Worm (Caenorhabditis elegans) whole organism, L1 larva: ENCODE results near the gene him-3.

ENCODE experiments used
- C34B4.2 ChIP-seq: sonication (generic microtip); optimal IDR thresholded peaks from 2 replicates; lab custom pipeline; 2017; ENCODE audit warnings: mild to moderate bottlenecking, missing genetic modification characterization, missing compliant biosample characterization
- Y116A8C.19 ChIP-seq: sonication (generic microtip); optimal IDR thresholded peaks from 2 replicates; lab custom pipeline; 2016; ENCODE audit warnings: missing compliant biosample characterization, missing genetic modification characterization, borderline replicate concordance
- ama-1 ChIP-seq: fragments of 150-350 bp; optimal IDR thresholded peaks from 2 replicates; lab custom pipeline; 2014
- blmp-1 ChIP-seq: fragments of 150-350 bp; optimal IDR thresholded peaks from 2 replicates; lab custom pipeline; 2014; ENCODE audit warnings: missing biosample characterization, missing genetic modification characterization
- ceh-8 ChIP-seq: fragments of 200-800 bp; sonication (Bioruptor generic); optimal IDR thresholded peaks from 2 replicates; lab custom pipeline; 2018; ENCODE audit warnings: mild to moderate bottlenecking, missing genetic modification characterization, moderate library complexity, missing compliant biosample characterization
- ceh-88 ChIP-seq: fragments of 200-800 bp; sonication (Bioruptor generic); IDR thresholded peaks from 2 replicates; pipeline ENCODE4 v1.3.6; 2022; ENCODE audit warnings: missing genetic modification characterization, missing compliant biosample characterization
- ceh-90 ChIP-seq: sonication (generic microtip); optimal IDR thresholded peaks from 2 replicates; lab custom pipeline; 2016; ENCODE audit warnings: missing genetic modification characterization, missing compliant biosample characterization
- ces-1 ChIP-seq: fragments of 150-350 bp; optimal IDR thresholded peaks from 2 replicates; lab custom pipeline; 2014; ENCODE audit warnings: missing biosample characterization, missing genetic modification reagents, missing genetic modification characterization
- efl-1 ChIP-seq, 4 experiments: fragments of 150-350 bp; optimal IDR thresholded peaks in 3 of 4; peaks in 1 of 4; 1 replicate in 1 of 4; 2 replicates in 3 of 4; lab custom pipeline; 2014; ENCODE audit warnings: missing biosample characterization in 2 of 4, missing genetic modification characterization in 2 of 4, missing genetic modification reagents in 2 of 4
- efl-3 ChIP-seq: fragments of 200-800 bp; sonication (Bioruptor generic); optimal IDR thresholded peaks from 2 replicates; lab custom pipeline; 2018; ENCODE audit warnings: mild to moderate bottlenecking, missing genetic modification characterization, missing compliant biosample characterization
- egl-13 ChIP-seq: sonication (generic microtip); optimal IDR thresholded peaks from 2 replicates; lab custom pipeline; 2016; ENCODE audit warnings: missing genotype, missing genetic modification reagents, missing genetic modification characterization, missing compliant biosample characterization
- egl-27 ChIP-seq, 2 experiments: fragments of 150-350 bp in 1 of 2; sonication (generic microtip); optimal IDR thresholded peaks; 3 replicates each; lab custom pipeline; 2017 to 2018; ENCODE audit warnings: missing biosample characterization in 2 of 2, missing genetic modification characterization in 2 of 2, missing genetic modification reagents in 2 of 2
- elt-2 ChIP-seq: sonication (generic microtip); optimal IDR thresholded peaks from 2 replicates; lab custom pipeline; 2016; ENCODE audit warnings: missing genetic modification characterization, mild to moderate bottlenecking, inconsistent platforms, missing compliant biosample characterization, missing genetic modification reagents
- elt-3 ChIP-seq, 6 experiments: fragments of 150-350 bp in 1 of 6; sonication (generic microtip); optimal IDR thresholded peaks; 2 replicates each; lab custom pipeline; 2017 to 2018; ENCODE audit warnings: missing biosample characterization in 6 of 6, missing genetic modification characterization in 6 of 6, inconsistent platforms in 1 of 6
- fkh-4 ChIP-seq: sonication (generic microtip); optimal IDR thresholded peaks from 2 replicates; lab custom pipeline; 2016; ENCODE audit warnings: missing compliant biosample characterization, missing genetic modification characterization, borderline replicate concordance
- grh-1 ChIP-seq: fragments of 200-800 bp; sonication (Bioruptor generic); IDR thresholded peaks from 2 replicates; pipeline ENCODE4 v1.3.6; 2022; ENCODE audit warnings: missing genetic modification reagents, missing genetic modification characterization, missing compliant biosample characterization
- hlh-4 ChIP-seq: sonication (generic microtip); optimal IDR thresholded peaks from 2 replicates; lab custom pipeline; 2016; ENCODE audit warnings: mild to moderate bottlenecking, missing genetic modification characterization, missing compliant biosample characterization
- jun-1 ChIP-seq: fragments of 150-350 bp; optimal IDR thresholded peaks from 2 replicates; lab custom pipeline; 2014; ENCODE audit warnings: missing biosample characterization, missing genetic modification reagents, missing genetic modification characterization
- lin-13 ChIP-seq: fragments of 150-350 bp; optimal IDR thresholded peaks from 2 replicates; lab custom pipeline; 2014; ENCODE audit warnings: missing biosample characterization, missing genetic modification reagents, missing genetic modification characterization
- lin-14 ChIP-seq: fragments of 200-800 bp; sonication (Bioruptor generic); optimal IDR thresholded peaks from 2 replicates; lab custom pipeline; 2018; ENCODE audit warnings: mild to moderate bottlenecking, missing genetic modification characterization, moderate library complexity, missing compliant biosample characterization
- lir-3 ChIP-seq: sonication (generic microtip); optimal IDR thresholded peaks from 2 replicates; lab custom pipeline; 2016; ENCODE audit warnings: mild to moderate bottlenecking, missing genetic modification characterization, moderate library complexity, missing compliant biosample characterization; ENCODE audit not compliant: poor library complexity
- lsy-2 ChIP-seq, 2 experiments: fragments of 150-350 bp; optimal IDR thresholded peaks; 2 replicates each; lab custom pipeline; 2014; ENCODE audit warnings: missing biosample characterization in 2 of 2, missing genetic modification characterization in 2 of 2
- mdl-1 ChIP-seq, 2 experiments: fragments of 150-350 bp; optimal IDR thresholded peaks; 2 replicates each; lab custom pipeline; 2014 to 2017; ENCODE audit warnings: missing biosample characterization in 2 of 2, missing genetic modification characterization in 2 of 2, inconsistent platforms in 1 of 2
- mef-2 ChIP-seq: fragments of 150-350 bp; optimal IDR thresholded peaks from 2 replicates; lab custom pipeline; 2014; ENCODE audit warnings: missing biosample characterization, missing genetic modification characterization
- mep-1 ChIP-seq: fragments of 150-350 bp; optimal IDR thresholded peaks from 2 replicates; lab custom pipeline; 2014; ENCODE audit warnings: missing biosample characterization, missing genetic modification characterization
- nhr-12 ChIP-seq: sonication (generic microtip); optimal IDR thresholded peaks from 2 replicates; lab custom pipeline; 2017; ENCODE audit warnings: missing biosample characterization, missing genetic modification characterization
- nhr-19 ChIP-seq: fragments of 200-800 bp; sonication (Bioruptor generic); conservative IDR thresholded peaks from 2 replicates; pipeline ENCODE4 v1.3.6; 2022; ENCODE audit warnings: missing genetic modification characterization, missing compliant biosample characterization
- nhr-20 ChIP-seq: sonication (generic microtip); optimal IDR thresholded peaks from 2 replicates; lab custom pipeline; 2016; ENCODE audit warnings: mild to moderate bottlenecking, missing genetic modification characterization, missing compliant biosample characterization
- nhr-47 ChIP-seq: sonication (generic microtip); optimal IDR thresholded peaks from 2 replicates; lab custom pipeline; 2016; ENCODE audit warnings: mild to moderate bottlenecking, missing genetic modification characterization, moderate library complexity, missing compliant biosample characterization
- nhr-71 ChIP-seq: sonication (generic microtip); optimal IDR thresholded peaks from 2 replicates; lab custom pipeline; 2016; ENCODE audit warnings: mild to moderate bottlenecking, missing genetic modification characterization, moderate library complexity, missing compliant biosample characterization
- nhr-77 ChIP-seq: fragments of 150-350 bp; optimal IDR thresholded peaks from 2 replicates; lab custom pipeline; 2014; ENCODE audit warnings: missing biosample characterization, missing genetic modification characterization
- nhr-85 ChIP-seq: sonication (generic microtip); peaks from one replicate; lab custom pipeline; 2016; ENCODE audit warnings: missing genetic modification characterization, inconsistent platforms, missing compliant biosample characterization
- pag-3 ChIP-seq: sonication (generic microtip); optimal IDR thresholded peaks from 2 replicates; lab custom pipeline; 2017; ENCODE audit warnings: missing genetic modification characterization, mild to moderate bottlenecking, missing compliant biosample characterization, antibody characterized with exemption, borderline replicate concordance; ENCODE audit not compliant: insufficient read depth
- rnt-1 ChIP-seq: sonication (generic microtip); optimal IDR thresholded peaks from 2 replicates; lab custom pipeline; 2016; ENCODE audit warnings: mild to moderate bottlenecking, missing genetic modification characterization, moderate library complexity, missing compliant biosample characterization
- skn-1 ChIP-seq: fragments of 150-350 bp; optimal IDR thresholded peaks from 2 replicates; lab custom pipeline; 2014; ENCODE audit warnings: missing biosample characterization, missing genetic modification characterization
- snu-23 ChIP-seq: sonication (generic microtip); optimal IDR thresholded peaks from 2 replicates; lab custom pipeline; 2016; ENCODE audit warnings: missing genetic modification characterization, missing compliant biosample characterization
- sptf-1 ChIP-seq: fragments of 150-350 bp; optimal IDR thresholded peaks from 2 replicates; lab custom pipeline; 2014; ENCODE audit warnings: missing biosample characterization, missing genetic modification characterization
- sup-37 ChIP-seq: fragments of 200-800 bp; sonication (Bioruptor generic); optimal IDR thresholded peaks from 2 replicates; lab custom pipeline; 2018; ENCODE audit warnings: mild to moderate bottlenecking, missing genetic modification characterization, missing compliant biosample characterization
- tbx-2 ChIP-seq: sonication (generic microtip); optimal IDR thresholded peaks from 2 replicates; lab custom pipeline; 2016; ENCODE audit warnings: missing genetic modification characterization, missing compliant biosample characterization
- unc-98 ChIP-seq: fragments of 200-800 bp; sonication (Bioruptor generic); IDR thresholded peaks from 2 replicates; pipeline ENCODE4 v1.3.6; 2022; ENCODE audit warnings: missing genetic modification characterization, missing compliant biosample characterization
- ztf-4 ChIP-seq: fragments of 150-350 bp; optimal IDR thresholded peaks from 2 replicates; lab custom pipeline; 2014; ENCODE audit warnings: missing biosample characterization, missing genetic modification characterization

The him-3 gene

ce11 chrIV:7023004-7023403 lies 45.7 kb downstream of the him-3 start (continued):
- peak; percentile 29 for TF ChIP-seq nhr-77 (tag; lab: Kevin White, UChicago)
- TF ChIP-seq egl-27 (tag; optimal IDR thresholded peaks at IDR 0.05; lab: Kevin White, UChicago), result peak in 1 of 2 experiments; percentile 29
- TF ChIP-seq blmp-1 (tag; lab: Kevin White, UChicago), result peak; percentile 51
- no peak for TF ChIP-seq hlh-4
- peak; percentile 80 for TF ChIP-seq rnt-1 (tag; lab: Kevin White, UChicago)
- peak; percentile 85 for TF ChIP-seq nhr-85 (tag; lab: Kevin White, UChicago)
- TF ChIP-seq unc-98 (GFP tag; lab: Robert Waterston, UW), result no peak
- TF ChIP-seq lin-13 (GFP tag; lab: Kevin White, UChicago), result peak; percentile 14
- no peak for TF ChIP-seq ceh-88 (GFP tag; lab: Robert Waterston, UW)
- TF ChIP-seq grh-1 (GFP tag; lab: Robert Waterston, UW), result no peak; the same call in 1 of the 2 replicates
- peak; percentile 61 for TF ChIP-seq skn-1 (tag; lab: Kevin White, UChicago)
- peak; percentile 39 for TF ChIP-seq egl-13
- TF ChIP-seq jun-1 (tag; lab: Kevin White, UChicago), result peak; percentile 48
- TF ChIP-seq ces-1, result no peak
- no peak for TF ChIP-seq ceh-8 (GFP tag; lab: Kevin White, UChicago)
- peak; percentile 94 for TF ChIP-seq nhr-71 (tag; lab: Kevin White, UChicago)
- TF ChIP-seq pag-3 (tag; lab: Kevin White, UChicago), result no peak
- peak; percentile 65 for TF ChIP-seq nhr-47 (tag; lab: Kevin White, UChicago)
- peak; percentile 81 for TF ChIP-seq tbx-2 (tag; lab: Kevin White, UChicago)
- TF ChIP-seq efl-1 (optimal IDR thresholded peaks at IDR 0.05; lab: Kevin White, UChicago), result peak; percentile 60 to 66
- TF ChIP-seq efl-1 (GFP tag; optimal IDR thresholded peaks at IDR 0.05 in 1 of 2; lab: Kevin White, UChicago), result peak; percentile 31 to 62
- TF ChIP-seq elt-2 (tag; lab: Kevin White, UChicago), result peak; percentile 26
- no peak for TF ChIP-seq Y116A8C.19 (tag; lab: Kevin White, UChicago)
- peak in 1 of 2 experiments; percentile 83 for TF ChIP-seq mdl-1 (tag; optimal IDR thresholded peaks at IDR 0.05; lab: Kevin White, UChicago)
- TF ChIP-seq efl-3 (GFP tag; lab: Kevin White, UChicago), result no peak
- TF ChIP-seq mef-2, result no peak
- TF ChIP-seq nhr-12 (tag; lab: Kevin White, UChicago), result no peak
- peak; percentile 74 for TF ChIP-seq nhr-19
- no peak for TF ChIP-seq C34B4.2
- TF ChIP-seq sup-37, result no peak
- no peak for TF ChIP-seq ama-1 (lab: Kevin White, UChicago)
- peak; percentile 67 for TF ChIP-seq lir-3 (tag; lab: Kevin White, UChicago)
- peak; percentile 96 for TF ChIP-seq lin-14 (GFP tag; lab: Kevin White, UChicago)
- TF ChIP-seq elt-3 (tag; optimal IDR thresholded peaks at IDR 0.05; lab: Kevin White, UChicago), result peak in 2 of 6 experiments; percentile 39 to 51
- no peak for TF ChIP-seq ceh-90 (tag; lab: Kevin White, UChicago)
- TF ChIP-seq fkh-4 (tag; lab: Kevin White, UChicago), result no peak

DNA sequence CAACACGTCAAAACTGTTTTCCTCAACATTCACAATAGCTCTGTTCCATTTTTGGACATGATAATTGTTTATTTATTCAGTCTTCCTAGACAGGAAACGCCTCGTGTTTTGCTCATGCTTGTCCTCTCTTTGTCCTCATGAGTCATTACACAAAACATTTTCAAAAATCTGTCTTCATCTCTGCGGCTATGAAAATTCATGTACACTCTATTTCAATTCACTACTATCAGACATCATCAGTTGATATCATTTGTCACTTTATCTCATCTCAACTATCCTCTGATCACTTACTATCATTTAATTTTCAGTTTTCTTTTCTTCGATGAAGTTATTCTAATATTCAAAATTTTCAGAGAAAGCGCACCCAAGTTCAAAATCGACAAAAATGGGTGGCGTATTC lies 46.5 kb downstream of the him-3 start, which contains the start of gene adah-1:
Gene adah-1, plus strand, starts transcription at position 354 of the 400 bp plus-strand sequence.
- TF ChIP-seq efl-3 (GFP tag; lab: Kevin White, UChicago), result no peak
- peak; percentile 45 for TF ChIP-seq snu-23
- peak; percentile 27 for TF ChIP-seq mep-1 (tag; lab: Kevin White, UChicago)
- peak; percentile 22; the same call in 1 of the 2 replicates for TF ChIP-seq nhr-19
- TF ChIP-seq nhr-71 (tag; lab: Kevin White, UChicago), result peak; percentile 68
- no peak for TF ChIP-seq egl-13
- no peak for TF ChIP-seq nhr-47 (tag; lab: Kevin White, UChicago)
- TF ChIP-seq sptf-1 (tag; lab: Kevin White, UChicago), result no peak
- peak; percentile 34 for TF ChIP-seq nhr-20
- TF ChIP-seq lsy-2 (tag; optimal IDR thresholded peaks at IDR 0.05; lab: Kevin White, UChicago), result peak; percentile 22 to 26
- peak in 1 of 6 experiments; percentile 56 for TF ChIP-seq elt-3 (tag; optimal IDR thresholded peaks at IDR 0.05; lab: Kevin White, UChicago)
- peak; percentile 59 for TF ChIP-seq lin-14 (GFP tag; lab: Kevin White, UChicago)
- peak; percentile 31 for TF ChIP-seq rnt-1 (tag; lab: Kevin White, UChicago)
- peak in 1 of 2 experiments; percentile 11 for TF ChIP-seq efl-1 (optimal IDR thresholded peaks at IDR 0.05; lab: Kevin White, UChicago)
- TF ChIP-seq efl-1 (GFP tag; optimal IDR thresholded peaks at IDR 0.05 in 1 of 2; lab: Kevin White, UChicago), result peak in 1 of 2 experiments; percentile 65
- no peak for TF ChIP-seq ztf-4 (tag; lab: Kevin White, UChicago)
- no peak for TF ChIP-seq nhr-77 (tag; lab: Kevin White, UChicago)
